Worm (Caenorhabditis elegans): ENCODE data around the gene gpa-12.

DNA sequence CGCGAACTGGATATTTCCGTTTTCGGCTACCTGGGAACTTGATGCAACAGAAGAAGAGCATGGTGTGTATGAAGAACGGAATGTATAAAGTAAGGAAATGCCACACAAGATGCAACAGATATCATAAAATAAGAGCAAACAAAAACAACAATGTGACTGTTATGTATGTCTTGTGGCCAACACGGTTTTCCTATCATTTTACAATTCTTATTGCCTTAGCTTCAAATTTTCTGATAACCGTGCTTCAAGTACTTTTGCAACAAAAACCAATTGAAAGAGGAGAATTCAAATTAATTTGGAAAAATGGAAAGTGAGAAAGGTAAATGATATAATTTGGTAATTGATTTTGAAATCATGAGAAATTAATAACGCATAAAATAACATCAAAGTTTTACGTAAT is 11.8 kb upstream of the gpa-12 start:
- TF ChIP-seq Y22D7AL.16 (tag; optimal IDR thresholded peaks at IDR 0.05) (no peak), F13H6.1 (tag; optimal IDR thresholded peaks at IDR 0.05) (no peak), ref-2 (tag; optimal IDR thresholded peaks at IDR 0.05) (no peak), nfya-1 (tag; optimal IDR thresholded peaks at IDR 0.05) (no peak), fkh-10 (GFP tag; optimal IDR thresholded peaks at IDR 0.05) (no peak), nhr-11 (tag; optimal IDR thresholded peaks at IDR 0.05) (no peak), unc-86 (tag; optimal IDR thresholded peaks at IDR 0.05) (no peak), tbx-7 (tag; optimal IDR thresholded peaks at IDR 0.05) (no peak), pat-9 (tag; optimal IDR thresholded peaks at IDR 0.05) (no peak)

Data from whole organism, late embryonic.